Worm (Caenorhabditis elegans) whole organism, midembryonic: ENCODE results near the gene sdha-1.

Source experiments
- T22C8.4 ChIP-seq: fragments of 200-800 bp; sonication (Bioruptor generic); IDR thresholded peaks from 2 replicates; pipeline ENCODE4 v1.3.6; 2022; ENCODE audit warnings: missing genetic modification characterization, missing compliant biosample characterization
- cog-1 ChIP-seq: sonication (generic microtip); optimal IDR thresholded peaks from 2 replicates; lab custom pipeline; 2016; ENCODE audit warnings: missing genetic modification characterization, missing compliant biosample characterization
- flt-1 ChIP-seq: fragments of 200-800 bp; sonication (Bioruptor generic); IDR thresholded peaks from 2 replicates; pipeline ENCODE4 v1.3.6; 2022; ENCODE audit warnings: missing genetic modification characterization, missing compliant biosample characterization
- klf-2 ChIP-seq: fragments of 200-800 bp; sonication (Bioruptor generic); conservative IDR thresholded peaks from 2 replicates; pipeline ENCODE4 v1.3.6; 2022; ENCODE audit warnings: missing genetic modification reagents, missing genetic modification characterization, missing compliant biosample characterization
- med-1 ChIP-seq: sonication (generic microtip); optimal IDR thresholded peaks from 2 replicates; lab custom pipeline; 2017; ENCODE audit warnings: missing genetic modification characterization, mild to moderate bottlenecking, missing compliant biosample characterization, antibody characterized with exemption, missing genetic modification reagents; ENCODE audit not compliant: insufficient read depth
- ref-1 ChIP-seq: fragments of 200-800 bp; sonication (Bioruptor generic); conservative IDR thresholded peaks from 2 replicates; pipeline ENCODE4 v1.3.6; 2022; ENCODE audit warnings: missing genetic modification reagents, missing genetic modification characterization, missing compliant biosample characterization
- tab-1 ChIP-seq: fragments of 200-800 bp; sonication (Bioruptor generic); IDR thresholded peaks from 2 replicates; pipeline ENCODE4 v1.3.6; 2022; ENCODE audit warnings: missing genetic modification characterization, missing compliant biosample characterization
- ztf-23 ChIP-seq: fragments of 200-800 bp; sonication (Bioruptor generic); IDR thresholded peaks from 2 replicates; pipeline ENCODE4 v1.3.6; 2022; ENCODE audit warnings: missing genetic modification reagents, missing genetic modification characterization, missing compliant biosample characterization
- ztf-29 ChIP-seq: fragments of 200-800 bp; sonication (Bioruptor generic); IDR thresholded peaks from 2 replicates; pipeline ENCODE4 v1.3.6; 2022; ENCODE audit warnings: missing genetic modification reagents, missing genetic modification characterization, missing compliant biosample characterization

The sdha-1 gene

ce11 chrX:8545971-8546442 lies at the start of gene sdha-1:
TSS of gene sdha-1 (minus strand) at chrX:8546021.
- TF ChIP-seq med-1 (GFP tag; lab: Kevin White, UChicago) (no peak), cog-1 (tag; lab: Kevin White, UChicago) (peak; percentile 10)

- TF ChIP-seq flt-1 (GFP tag; lab: Robert Waterston, UW) (no peak), ztf-23 (no peak), med-1 (GFP tag; lab: Kevin White, UChicago) (no peak), tab-1 (GFP tag; lab: Robert Waterston, UW) (no peak), ztf-29 (GFP tag; lab: Robert Waterston, UW) (no peak), klf-2 (GFP tag; lab: Robert Waterston, UW) (no peak), cog-1 (tag; lab: Kevin White, UChicago) (no peak), ref-1 (GFP tag; lab: Robert Waterston, UW) (no peak), T22C8.4 (GFP tag; lab: Robert Waterston, UW) (no peak)
Observed at ce11 chrX:8592881-8593280, 47.1 kb upstream of the sdha-1 start, which contains the start of gene nlp-7. TSS of gene nlp-7 (plus strand) at chrX:8593181.

ce11 chrX:8585837-8586236 lies 40.0 kb upstream of the sdha-1 start, which contains the start of gene F18E9.3:
TSS of gene F18E9.3 (plus strand) at chrX:8586147.
- TF ChIP-seq med-1 (GFP tag; lab: Kevin White, UChicago) (no peak), cog-1 (tag; lab: Kevin White, UChicago) (no peak), flt-1 (GFP tag; lab: Robert Waterston, UW) (no peak), klf-2 (GFP tag; lab: Robert Waterston, UW) (no peak), tab-1 (GFP tag; lab: Robert Waterston, UW) (no peak), ztf-23 (no peak), T22C8.4 (GFP tag; lab: Robert Waterston, UW) (no peak), ztf-29 (GFP tag; lab: Robert Waterston, UW) (no peak), ref-1 (GFP tag; lab: Robert Waterston, UW) (no peak)

- TF ChIP-seq klf-2 (GFP tag; lab: Robert Waterston, UW) (no peak), med-1 (GFP tag; lab: Kevin White, UChicago) (no peak), cog-1 (tag; lab: Kevin White, UChicago) (no peak), ztf-29 (GFP tag; lab: Robert Waterston, UW) (no peak), ref-1 (GFP tag; lab: Robert Waterston, UW) (no peak), tab-1 (GFP tag; lab: Robert Waterston, UW) (no peak), ztf-23 (no peak), T22C8.4 (GFP tag; lab: Robert Waterston, UW) (no peak), flt-1 (GFP tag; lab: Robert Waterston, UW) (no peak)
Observed at ce11 chrX:8584825-8585384, 39.1 kb upstream of the sdha-1 start.

DNA sequence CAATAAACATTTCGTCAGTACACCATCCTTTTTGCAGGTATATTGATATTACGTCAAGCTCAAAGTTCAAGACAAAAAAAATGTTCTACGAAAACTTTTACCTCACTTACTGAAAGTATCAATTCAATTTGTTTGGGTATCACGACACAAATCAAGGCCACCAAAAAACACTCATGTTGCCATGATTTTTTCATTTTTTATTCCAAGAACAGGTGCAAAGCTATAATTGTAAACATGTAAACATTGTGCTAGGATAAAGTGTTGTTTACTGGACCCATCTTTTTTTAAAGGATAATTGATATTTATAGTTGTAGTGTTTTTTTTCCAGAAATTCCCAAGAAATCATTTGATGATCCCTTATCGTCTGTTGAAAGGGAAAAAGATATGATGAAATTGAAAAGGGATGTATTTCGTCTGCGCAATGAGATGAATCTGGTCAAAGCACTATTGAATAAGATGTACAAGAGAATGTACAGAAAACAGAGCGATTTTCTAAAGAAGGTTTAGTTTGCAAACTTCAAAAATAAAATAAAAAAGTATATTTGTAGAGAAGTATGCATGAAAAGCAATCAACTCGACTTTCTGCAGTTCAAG lies 37.0 kb upstream of the sdha-1 start:
- TF ChIP-seq T22C8.4 (GFP tag; lab: Robert Waterston, UW) (no peak), tab-1 (GFP tag; lab: Robert Waterston, UW) (no peak), med-1 (GFP tag; lab: Kevin White, UChicago) (no peak)

DNA sequence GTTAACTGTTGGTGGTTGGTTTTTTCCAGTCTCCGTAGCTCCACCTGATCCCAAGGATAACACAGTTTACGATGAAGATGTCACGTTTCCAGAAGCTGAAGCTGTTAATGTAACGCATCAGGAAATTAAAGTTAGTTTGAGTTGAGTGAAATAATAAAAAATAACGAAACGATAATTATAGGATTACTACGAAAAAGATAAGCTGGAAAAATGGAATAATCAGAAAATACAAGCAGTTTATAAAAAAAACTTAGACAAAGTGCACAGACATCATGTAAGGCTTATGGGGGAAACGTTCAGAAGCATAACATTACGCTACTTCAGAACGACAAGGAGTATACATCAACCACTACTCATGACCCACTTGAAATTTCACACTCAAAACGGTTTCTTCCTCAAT lies 35.6 kb upstream of the sdha-1 start, which contains the start of gene F18E9.8:
Gene F18E9.8, minus strand, starts transcription at position 101 of the 400 bp plus-strand sequence.
- TF ChIP-seq ztf-23 (no peak), tab-1 (GFP tag; lab: Robert Waterston, UW) (no peak), ztf-29 (GFP tag; lab: Robert Waterston, UW) (no peak), flt-1 (GFP tag; lab: Robert Waterston, UW) (no peak), klf-2 (GFP tag; lab: Robert Waterston, UW) (no peak)

ce11 chrX:8580217-8580616 lies 34.4 kb upstream of the sdha-1 start, which contains the start of gene F18E9.4:
TSS of gene F18E9.4 (plus strand) at chrX:8580517.
- TF ChIP-seq tab-1 (GFP tag; lab: Robert Waterston, UW) = no peak
- TF ChIP-seq klf-2 (GFP tag; lab: Robert Waterston, UW) = no peak
- no peak for TF ChIP-seq ztf-29 (GFP tag; lab: Robert Waterston, UW)
- no peak for TF ChIP-seq flt-1 (GFP tag; lab: Robert Waterston, UW)
- no peak for TF ChIP-seq cog-1 (tag; lab: Kevin White, UChicago)
- no peak for TF ChIP-seq ztf-23
- TF ChIP-seq med-1 (GFP tag; lab: Kevin White, UChicago) = no peak
- TF ChIP-seq ref-1 (GFP tag; lab: Robert Waterston, UW) = no peak
- no peak for TF ChIP-seq T22C8.4 (GFP tag; lab: Robert Waterston, UW)

ce11 chrX:8570997-8571517 lies 25.2 kb upstream of the sdha-1 start, which contains the start of gene jmjd-3.1:
TSS of gene jmjd-3.1 (plus strand) at chrX:8571047.
- TF ChIP-seq cog-1 (tag; lab: Kevin White, UChicago) = no peak
- no peak for TF ChIP-seq T22C8.4 (GFP tag; lab: Robert Waterston, UW)
- no peak for TF ChIP-seq ref-1 (GFP tag; lab: Robert Waterston, UW)
- TF ChIP-seq tab-1 (GFP tag; lab: Robert Waterston, UW) = no peak
- TF ChIP-seq ztf-23 = no peak
- TF ChIP-seq klf-2 (GFP tag; lab: Robert Waterston, UW) = no peak
- no peak for TF ChIP-seq med-1 (GFP tag; lab: Kevin White, UChicago)
- no peak for TF ChIP-seq ztf-29 (GFP tag; lab: Robert Waterston, UW)
- no peak for TF ChIP-seq flt-1 (GFP tag; lab: Robert Waterston, UW)

DNA sequence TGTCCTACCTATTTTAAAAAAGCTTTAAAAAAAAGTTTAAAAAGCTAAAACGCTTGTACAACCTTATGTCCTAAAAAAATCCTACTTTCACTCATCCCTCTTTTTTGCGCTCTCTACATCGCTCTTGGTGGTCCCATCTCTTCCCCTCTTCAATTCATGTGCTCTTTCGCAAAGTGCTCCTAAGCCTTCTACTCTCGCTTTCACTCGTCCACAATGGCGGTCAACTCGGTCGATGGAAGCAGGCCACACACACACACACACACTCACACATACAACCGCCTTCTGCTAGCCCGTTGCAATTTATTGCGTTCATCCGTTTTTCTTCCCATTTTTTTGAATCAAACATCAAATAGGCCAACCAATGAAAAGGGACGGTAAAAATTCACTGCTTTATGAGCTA lies 23.3 kb upstream of the sdha-1 start:
- TF ChIP-seq flt-1 (GFP tag; lab: Robert Waterston, UW) (no peak; the same call in 1 of the 2 replicates), ztf-29 (GFP tag; lab: Robert Waterston, UW) (no peak), klf-2 (GFP tag; lab: Robert Waterston, UW) (no peak), tab-1 (GFP tag; lab: Robert Waterston, UW) (no peak), ztf-23 (no peak), med-1 (GFP tag; lab: Kevin White, UChicago) (no peak), ref-1 (GFP tag; lab: Robert Waterston, UW) (no peak), T22C8.4 (GFP tag; lab: Robert Waterston, UW) (no peak), cog-1 (tag; lab: Kevin White, UChicago) (no peak)
